Worm (Caenorhabditis elegans) whole organism, late embryonic: ENCODE data around the gene msp-56.
A peak's percentile ranks its signal among the peaks of the same experiment; 100 is the strongest.

Source experiments
- C38D4.7 ChIP-seq: fragments of 200-800 bp; sonication (Bioruptor generic); optimal IDR thresholded peaks from 2 replicates; lab custom pipeline; 2018; ENCODE audit warnings: mild to moderate bottlenecking, missing genetic modification characterization, moderate library complexity, missing compliant biosample characterization
- F13H6.1 ChIP-seq: sonication (generic microtip); optimal IDR thresholded peaks from 2 replicates; lab custom pipeline; 2016; ENCODE audit warnings: missing genetic modification characterization, missing compliant biosample characterization
- K02D7.2 ChIP-seq: sonication (generic microtip); optimal IDR thresholded peaks from 2 replicates; lab custom pipeline; 2017; ENCODE audit warnings: mild to moderate bottlenecking, missing genetic modification characterization, missing compliant biosample characterization
- K09A11.1 ChIP-seq: sonication (generic microtip); optimal IDR thresholded peaks from 2 replicates; lab custom pipeline; 2017; ENCODE audit warnings: antibody characterized with exemption, mild to moderate bottlenecking, missing genetic modification characterization, missing compliant biosample characterization; ENCODE audit not compliant: insufficient read depth
- T23F11.4 ChIP-seq: fragments of 200-800 bp; sonication (Bioruptor generic); optimal IDR thresholded peaks from 2 replicates; lab custom pipeline; 2018; ENCODE audit warnings: mild to moderate bottlenecking, missing genetic modification characterization, missing compliant biosample characterization
- Y22D7AL.16 ChIP-seq: sonication (generic microtip); optimal IDR thresholded peaks from 2 replicates; lab custom pipeline; 2016; ENCODE audit warnings: missing genetic modification characterization, missing compliant biosample characterization
- ahr-1 ChIP-seq: sonication (generic microtip); optimal IDR thresholded peaks from 2 replicates; lab custom pipeline; 2016; ENCODE audit warnings: missing genetic modification characterization, missing compliant biosample characterization
- ceh-18 ChIP-seq: sonication (generic microtip); optimal IDR thresholded peaks from 2 replicates; lab custom pipeline; 2016; ENCODE audit warnings: missing genetic modification characterization, missing compliant biosample characterization
- ceh-19 ChIP-seq: fragments of 200-800 bp; sonication (Bioruptor generic); optimal IDR thresholded peaks from 2 replicates; lab custom pipeline; 2018; ENCODE audit warnings: mild to moderate bottlenecking, missing genetic modification characterization, missing compliant biosample characterization
- ceh-2 ChIP-seq: sonication (generic microtip); optimal IDR thresholded peaks from 2 replicates; lab custom pipeline; 2016; ENCODE audit warnings: missing genotype, missing genetic modification characterization, missing compliant biosample characterization
- ceh-24 ChIP-seq: sonication (generic microtip); optimal IDR thresholded peaks from 2 replicates; lab custom pipeline; 2016; ENCODE audit warnings: mild to moderate bottlenecking, missing genetic modification characterization, missing compliant biosample characterization
- ceh-30 ChIP-seq: fragments of 150-350 bp; optimal IDR thresholded peaks from 2 replicates; lab custom pipeline; 2014; ENCODE audit warnings: missing biosample characterization, missing genetic modification characterization
- ceh-31 ChIP-seq: sonication (generic microtip); optimal IDR thresholded peaks from 2 replicates; lab custom pipeline; 2016; ENCODE audit warnings: missing genetic modification characterization, missing compliant biosample characterization
- ceh-34 ChIP-seq: sonication (generic microtip); optimal IDR thresholded peaks from 2 replicates; lab custom pipeline; 2016; ENCODE audit warnings: mild to moderate bottlenecking, missing genetic modification characterization, missing compliant biosample characterization
- ceh-45 ChIP-seq: fragments of 200-800 bp; sonication (Bioruptor generic); IDR thresholded peaks from 2 replicates; pipeline ENCODE4 v1.3.6; 2022; ENCODE audit warnings: missing genetic modification reagents, missing genetic modification characterization, missing compliant biosample characterization
- ceh-6 ChIP-seq: fragments of 200-800 bp; sonication (Bioruptor generic); optimal IDR thresholded peaks from 2 replicates; lab custom pipeline; 2018; ENCODE audit warnings: mild to moderate bottlenecking, missing genetic modification characterization, missing compliant biosample characterization
- elt-2 ChIP-seq: sonication (generic microtip); optimal IDR thresholded peaks from 2 replicates; lab custom pipeline; 2016; ENCODE audit warnings: missing genetic modification reagents, missing genetic modification characterization, missing compliant biosample characterization
- eyg-1 ChIP-seq: sonication (generic microtip); optimal IDR thresholded peaks from 2 replicates; lab custom pipeline; 2016; ENCODE audit warnings: missing genotype, missing genetic modification characterization, missing compliant biosample characterization
- hlh-13 ChIP-seq: fragments of 200-800 bp; sonication (Bioruptor generic); optimal IDR thresholded peaks from 2 replicates; lab custom pipeline; 2018; ENCODE audit warnings: mild to moderate bottlenecking, missing genetic modification characterization, missing compliant biosample characterization
- hlh-15 ChIP-seq: sonication (generic microtip); optimal IDR thresholded peaks from 2 replicates; lab custom pipeline; 2016; ENCODE audit warnings: missing genetic modification characterization, missing compliant biosample characterization
- hlh-30 ChIP-seq: sonication (generic microtip); optimal IDR thresholded peaks from 2 replicates; lab custom pipeline; 2017; ENCODE audit warnings: antibody characterized with exemption, missing genetic modification characterization, missing compliant biosample characterization; ENCODE audit not compliant: insufficient read depth
- lin-11 ChIP-seq: fragments of 200-800 bp; sonication (Bioruptor generic); optimal IDR thresholded peaks from 2 replicates; lab custom pipeline; 2018; ENCODE audit warnings: mild to moderate bottlenecking, missing genetic modification characterization, missing compliant biosample characterization
- mec-3 ChIP-seq: sonication (generic microtip); optimal IDR thresholded peaks from 2 replicates; lab custom pipeline; 2016; ENCODE audit warnings: borderline replicate concordance, missing genetic modification characterization, missing compliant biosample characterization
- nfya-1 ChIP-seq: sonication (generic microtip); optimal IDR thresholded peaks from 2 replicates; lab custom pipeline; 2017; ENCODE audit warnings: missing genetic modification characterization, mild to moderate bottlenecking, missing compliant biosample characterization, antibody characterized with exemption, moderate library complexity
- nhr-11 ChIP-seq: fragments of 150-350 bp; optimal IDR thresholded peaks from 2 replicates; lab custom pipeline; 2014; ENCODE audit warnings: missing biosample characterization, missing genetic modification characterization
- nhr-232 ChIP-seq: sonication (generic microtip); optimal IDR thresholded peaks from 2 replicates; lab custom pipeline; 2016; ENCODE audit warnings: missing genetic modification characterization, missing compliant biosample characterization
- odd-2 ChIP-seq: sonication (generic microtip); optimal IDR thresholded peaks from 2 replicates; lab custom pipeline; 2017; ENCODE audit warnings: antibody characterized with exemption, mild to moderate bottlenecking, missing genetic modification characterization, missing compliant biosample characterization
- pag-3 ChIP-seq: sonication (generic microtip); optimal IDR thresholded peaks from 2 replicates; lab custom pipeline; 2016; ENCODE audit warnings: missing compliant biosample characterization, missing genetic modification characterization, borderline replicate concordance
- pat-9 ChIP-seq: fragments of 200-800 bp; sonication (Bioruptor generic); optimal IDR thresholded peaks from 2 replicates; lab custom pipeline; 2018; ENCODE audit warnings: mild to moderate bottlenecking, missing genetic modification characterization, moderate library complexity, missing compliant biosample characterization
- pha-2 ChIP-seq: sonication (generic microtip); optimal IDR thresholded peaks from 2 replicates; lab custom pipeline; 2017; ENCODE audit warnings: mild to moderate bottlenecking, missing genetic modification characterization, missing compliant biosample characterization
- pros-1 ChIP-seq: fragments of 150-350 bp; optimal IDR thresholded peaks from 2 replicates; lab custom pipeline; 2014; ENCODE audit warnings: missing biosample characterization, missing genetic modification reagents, missing genetic modification characterization
- rnt-1 ChIP-seq: sonication (generic microtip); optimal IDR thresholded peaks from 2 replicates; lab custom pipeline; 2016; ENCODE audit warnings: missing genetic modification characterization, missing compliant biosample characterization
- sdc-2 ChIP-seq: sonication (generic microtip); optimal IDR thresholded peaks from 2 replicates; lab custom pipeline; 2016; ENCODE audit warnings: missing genotype, missing genetic modification characterization, missing compliant biosample characterization
- sox-2 ChIP-seq: fragments of 200-800 bp; sonication (Bioruptor generic); IDR thresholded peaks from 2 replicates; pipeline ENCODE4 v1.3.6; 2022; ENCODE audit warnings: missing genetic modification reagents, missing genetic modification characterization, missing compliant biosample characterization
- sox-4 ChIP-seq: sonication (generic microtip); optimal IDR thresholded peaks from 2 replicates; lab custom pipeline; 2017; ENCODE audit warnings: mild to moderate bottlenecking, missing genetic modification characterization, inconsistent platforms, missing compliant biosample characterization
- ttx-3 ChIP-seq: sonication (generic microtip); optimal IDR thresholded peaks from 2 replicates; lab custom pipeline; 2016; ENCODE audit warnings: missing genetic modification reagents, missing genetic modification characterization, missing compliant biosample characterization
- unc-55 ChIP-seq: sonication (generic microtip); optimal IDR thresholded peaks from 2 replicates; lab custom pipeline; 2017; ENCODE audit warnings: missing biosample characterization, missing genetic modification reagents, missing genetic modification characterization

msp-56 gene

ce11 chrIV:9869344-9869743 lies 28.0 kb downstream of the msp-56 start:
- TF ChIP-seq nhr-11 (tag; lab: Kevin White, UChicago) = no peak
- TF ChIP-seq pros-1 = no peak
- TF ChIP-seq sox-4 (tag; lab: Kevin White, UChicago) = no peak
- TF ChIP-seq Y22D7AL.16 (tag; lab: Kevin White, UChicago) = no peak
- TF ChIP-seq mec-3 = no peak
- TF ChIP-seq K09A11.1 (tag; lab: Kevin White, UChicago) = no peak
- no peak for TF ChIP-seq nhr-232
- TF ChIP-seq ceh-6 (GFP tag; lab: Kevin White, UChicago) = no peak
- no peak for TF ChIP-seq lin-11

- TF ChIP-seq pha-2 (tag; lab: Kevin White, UChicago) (no peak), eyg-1 (tag; lab: Kevin White, UChicago) (no peak), pros-1 (no peak), unc-55 (GFP tag; lab: Kevin White, UChicago) (no peak), hlh-30 (no peak), odd-2 (no peak), ceh-45 (GFP tag; lab: Robert Waterston, UW) (no peak), nhr-11 (tag; lab: Kevin White, UChicago) (no peak), C38D4.7 (GFP tag; lab: Kevin White, UChicago) (no peak), sox-2 (GFP tag; lab: Robert Waterston, UW) (no peak), ceh-34 (tag; lab: Kevin White, UChicago) (no peak), pag-3 (tag; lab: Kevin White, UChicago) (no peak), elt-2 (tag; lab: Kevin White, UChicago) (no peak), K02D7.2 (tag; lab: Kevin White, UChicago) (no peak)
These were observed 30.9 kb downstream of the msp-56 start for ce11 chrIV:9872210-9872609.

- TF ChIP-seq ceh-45 (GFP tag; lab: Robert Waterston, UW) (no peak), C38D4.7 (GFP tag; lab: Kevin White, UChicago) (no peak), eyg-1 (tag; lab: Kevin White, UChicago) (no peak), F13H6.1 (no peak), pat-9 (no peak)
These were observed 31.4 kb downstream of the msp-56 start for ce11 chrIV:9872786-9873185.

ce11 chrIV:9873837-9874236 lies 32.5 kb downstream of the msp-56 start:
- TF ChIP-seq ceh-34 (tag; lab: Kevin White, UChicago) (peak; percentile 79), nfya-1 (peak; percentile 28), hlh-30 (peak; percentile 31), F13H6.1 (no peak), ceh-30 (tag; lab: Kevin White, UChicago) (no peak), ceh-18 (peak; percentile 11), unc-55 (GFP tag; lab: Kevin White, UChicago) (peak; percentile 9), ceh-31 (tag; lab: Kevin White, UChicago) (peak; percentile 34)
- TF ChIP-seq, all 69 proteins: peak for 6

ce11 chrIV:9875646-9876045 lies 34.3 kb downstream of the msp-56 start:
- TF ChIP-seq ttx-3 (tag; lab: Kevin White, UChicago) (no peak), sox-4 (tag; lab: Kevin White, UChicago) (no peak), nhr-232 (no peak), hlh-15 (no peak), ceh-19 (GFP tag; lab: Kevin White, UChicago) (no peak), hlh-13 (no peak)

ce11 chrIV:9878893-9879379 lies 37.6 kb downstream of the msp-56 start, which contains the start of gene nhr-4:
Gene nhr-4 (plus strand): TSS chrIV:9879329.
- TF ChIP-seq ceh-24 (tag; lab: Kevin White, UChicago) (no peak), ceh-31 (tag; lab: Kevin White, UChicago) (no peak), Y22D7AL.16 (tag; lab: Kevin White, UChicago) (no peak), pros-1 (no peak), K02D7.2 (tag; lab: Kevin White, UChicago) (no peak), T23F11.4 (GFP tag; lab: Kevin White, UChicago) (no peak), ahr-1 (tag; lab: Kevin White, UChicago) (no peak), ceh-30 (tag; lab: Kevin White, UChicago) (no peak), sdc-2 (no peak), hlh-30 (no peak), rnt-1 (tag; lab: Kevin White, UChicago) (no peak), ceh-2 (tag; lab: Kevin White, UChicago) (no peak)
